Fruit fly (Drosophila melanogaster) whole organism, pupa: ENCODE results near the gene wrd.

Source experiments
- CG12605 ChIP-seq: fragments of 200-800 bp; sonication (Bioruptor generic); IDR thresholded peaks from 2 replicates; pipeline ENCODE4 v1.3.6; 2022; ENCODE audit warnings: missing biosample characterization, missing genetic modification characterization
- CG13204 ChIP-seq: fragments of 200-800 bp; sonication (Bioruptor generic); optimal IDR thresholded peaks from 2 replicates; lab custom pipeline; 2018; ENCODE audit warnings: missing biosample characterization, mild to moderate bottlenecking, missing genetic modification characterization, moderate library complexity
- CG14655 ChIP-seq: fragments of 200-800 bp; sonication (Bioruptor generic); optimal IDR thresholded peaks from 3 replicates; lab custom pipeline; 2017; ENCODE audit warnings: mild to moderate bottlenecking, missing biosample characterization, missing genetic modification reagents, missing genetic modification characterization
- CG32121 ChIP-seq: fragments of 200-800 bp; sonication (Bioruptor generic); IDR thresholded peaks from 2 replicates; pipeline ENCODE4 v1.3.6; 2022; ENCODE audit warnings: missing biosample characterization, missing genetic modification characterization
- CG8159 ChIP-seq: fragments of 200-800 bp; sonication (Bioruptor generic); optimal IDR thresholded peaks from 3 replicates; lab custom pipeline; 2018; ENCODE audit warnings: missing biosample characterization, mild to moderate bottlenecking, missing genetic modification characterization, moderate library complexity
- CG9948 ChIP-seq: fragments of 200-800 bp; sonication (Bioruptor generic); optimal IDR thresholded peaks from 2 replicates; lab custom pipeline; 2018; ENCODE audit warnings: missing biosample characterization, mild to moderate bottlenecking, missing genetic modification characterization, moderate library complexity
- D1 ChIP-seq: fragments of 200-800 bp; sonication (Bioruptor generic); optimal IDR thresholded peaks from 2 replicates; lab custom pipeline; 2018; ENCODE audit warnings: missing biosample characterization, mild to moderate bottlenecking, missing genetic modification characterization, moderate library complexity
- EcR ChIP-seq: fragments of 200-800 bp; sonication (Bioruptor generic); optimal IDR thresholded peaks from 3 replicates; lab custom pipeline; 2019; ENCODE audit warnings: missing biosample characterization, missing genetic modification characterization, mild to moderate bottlenecking, moderate library complexity, missing genetic modification reagents
- Pif1A ChIP-seq: fragments of 200-800 bp; sonication (Bioruptor generic); optimal IDR thresholded peaks from 3 replicates; lab custom pipeline; 2016; ENCODE audit warnings: missing biosample characterization, missing genetic modification characterization
- Snoo ChIP-seq: fragments of 200-800 bp; sonication (Bioruptor generic); optimal IDR thresholded peaks from 3 replicates; lab custom pipeline; 2017; ENCODE audit warnings: missing biosample characterization, mild to moderate bottlenecking, missing genetic modification characterization, inconsistent platforms
- fd96Ca ChIP-seq: fragments of 200-800 bp; sonication (Bioruptor generic); IDR thresholded peaks from 3 replicates; pipeline ENCODE4 v1.3.6; 2022; ENCODE audit warnings: missing biosample characterization, missing genetic modification characterization
- gl ChIP-seq: fragments of 200-800 bp; sonication (Bioruptor generic); optimal IDR thresholded peaks from 2 replicates; lab custom pipeline; 2018; ENCODE audit warnings: missing biosample characterization, mild to moderate bottlenecking, missing genetic modification characterization
- rn ChIP-seq: fragments of 200-800 bp; sonication (Bioruptor generic); IDR thresholded peaks from 2 replicates; pipeline ENCODE4 v1.3.6; 2022; ENCODE audit warnings: missing biosample characterization, missing genetic modification characterization

dm6 chr3R:18151820-18152219 is 15.7 kb upstream of the wrd start, which contains the start of gene CG14316:
- TF ChIP-seq EcR (no peak), fd96Ca (no peak), Pif1A (GFP tag; lab: Kevin White, UChicago) (no peak), CG13204 (no peak), CG12605 (GFP tag; lab: Robert Waterston, UW) (no peak), Snoo (tag; lab: Kevin White, UChicago) (no peak), CG32121 (GFP tag; lab: Robert Waterston, UW) (no peak), rn (GFP tag; lab: Robert Waterston, UW) (no peak), D1 (tag; lab: Kevin White, UChicago) (no peak), CG14655 (GFP tag; lab: Kevin White, UChicago) (no peak), gl (tag; lab: Kevin White, UChicago) (no peak), CG8159 (tag; lab: Kevin White, UChicago) (no peak), CG9948 (no peak)
